Fruit fly (Drosophila melanogaster): ENCODE results near the gene kmr.

Gene kmr

DNA sequence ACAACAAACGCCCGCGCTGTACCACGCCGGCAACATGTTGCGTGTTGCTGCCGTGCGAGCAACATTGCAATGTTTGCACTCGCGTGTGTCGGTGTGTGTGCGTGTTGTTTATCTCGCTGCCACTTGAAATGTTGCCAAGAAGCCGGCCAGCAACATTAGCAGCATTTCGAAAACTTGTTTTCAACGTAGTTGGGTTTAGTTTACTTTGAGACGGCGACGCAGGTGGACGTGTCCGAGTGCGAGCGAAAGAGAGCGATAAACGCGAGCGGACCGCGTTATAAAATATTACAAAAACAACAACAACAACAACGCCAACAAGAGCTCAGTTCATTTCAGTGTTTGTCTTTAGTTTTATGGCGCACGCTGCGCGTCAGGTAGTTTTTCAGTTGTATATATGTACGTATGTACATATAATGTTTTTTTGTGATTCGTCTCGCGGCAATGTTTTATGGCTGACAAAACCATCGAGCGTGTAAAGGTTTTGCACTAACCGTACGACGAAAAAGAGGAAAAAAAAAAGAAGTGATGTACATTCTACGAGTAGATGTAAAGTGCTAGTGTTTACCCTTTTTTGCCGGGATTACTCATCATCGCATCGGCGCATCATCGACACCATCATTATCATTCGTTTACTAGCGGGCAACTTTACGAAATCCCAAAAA, at the start of gene kmr:
kmr (plus strand) TSS at position 196 of the 662 bp plus-strand sequence.
- TF ChIP-seq pad (GFP tag; optimal IDR thresholded peaks at IDR 0.05) (peak; percentile 22), tj (GFP tag; optimal IDR thresholded peaks at IDR 0.05) (peak; percentile 72), bab1 (GFP tag; optimal IDR thresholded peaks at IDR 0.05) (peak; percentile 50), kay (GFP tag; ENCODE audit: borderline replicate concordance) (peak; percentile 58), toe (GFP tag; optimal IDR thresholded peaks at IDR 0.05) (peak; percentile 47), CG5204 (GFP tag; optimal IDR thresholded peaks at IDR 0.05) (no peak), CG11617 (GFP tag; optimal IDR thresholded peaks at IDR 0.05) (peak; percentile 37), Mnt (GFP tag; optimal IDR thresholded peaks at IDR 0.05) (peak; percentile 82), CG7101 (tag; optimal IDR thresholded peaks at IDR 0.05) (peak; percentile 62), CG14711 (tag; optimal IDR thresholded peaks at IDR 0.05) (peak; percentile 41), CG1620 (GFP tag; optimal IDR thresholded peaks at IDR 0.05) (no peak), ovo (GFP tag; optimal IDR thresholded peaks at IDR 0.05) (no peak), cnc (optimal IDR thresholded peaks at IDR 0.05) (no peak), cic (GFP tag; optimal IDR thresholded peaks at IDR 0.05) (peak; percentile 62), CG33017 (tag; optimal IDR thresholded peaks at IDR 0.05) (peak; percentile 59), CG12768 (GFP tag; optimal IDR thresholded peaks at IDR 0.05) (peak; percentile 82), Crg-1 (GFP tag; optimal IDR thresholded peaks at IDR 0.05) (no peak), CG7045 (GFP tag; optimal IDR thresholded peaks at IDR 0.05) (peak; percentile 60), Clk (GFP tag; optimal IDR thresholded peaks at IDR 0.05) (no peak), Hr96 (GFP tag; optimal IDR thresholded peaks at IDR 0.05) (peak; percentile 60)

DNA sequence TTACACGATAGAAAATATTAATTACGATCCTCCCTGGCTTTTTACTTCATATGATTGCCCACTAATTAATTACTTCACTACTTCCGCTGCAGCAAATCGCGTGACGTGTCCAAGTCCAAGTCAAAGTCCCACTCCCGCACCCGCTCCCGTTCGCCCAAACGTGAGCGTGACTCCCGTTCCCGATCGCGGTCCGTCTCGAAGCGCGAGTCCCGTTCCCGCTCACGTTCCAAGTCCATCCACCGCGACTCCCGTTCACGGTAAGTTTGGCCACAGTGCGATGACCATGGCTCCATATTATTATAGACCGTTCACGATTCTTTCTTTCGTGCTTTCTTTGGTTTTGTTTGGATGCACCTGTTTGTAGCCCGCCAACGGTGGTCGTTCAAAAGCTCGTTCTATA, 49.0 kb upstream of the kmr start:
- no peak for TF ChIP-seq cnc (optimal IDR thresholded peaks at IDR 0.05)
- no peak for TF ChIP-seq CG7045 (GFP tag; optimal IDR thresholded peaks at IDR 0.05)
- peak; percentile 81 for TF ChIP-seq CG12768 (GFP tag; optimal IDR thresholded peaks at IDR 0.05)
- no peak for TF ChIP-seq CG33017 (tag; optimal IDR thresholded peaks at IDR 0.05)
- TF ChIP-seq kay (GFP tag; ENCODE audit: borderline replicate concordance) = peak; percentile 30

DNA sequence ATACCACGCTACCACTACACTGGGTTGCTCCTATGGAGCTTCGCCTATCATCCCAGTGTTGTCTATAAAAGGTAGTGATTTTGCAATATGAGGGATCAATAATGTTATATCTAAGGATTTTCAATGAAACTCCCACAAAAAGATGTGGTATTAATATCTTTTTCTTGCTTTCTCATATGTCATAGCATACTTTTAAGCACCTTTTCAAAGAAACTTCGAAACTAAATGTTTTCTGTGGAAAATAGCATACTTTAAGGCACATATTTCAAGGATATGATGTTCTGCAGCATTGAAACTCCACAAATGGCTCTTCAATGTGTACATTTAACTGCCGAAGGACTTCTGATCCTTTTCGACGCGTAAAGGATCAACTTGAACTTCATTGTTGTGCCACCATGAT, 42.1 kb upstream of the kmr start:
- no peak for TF ChIP-seq Clk (GFP tag; optimal IDR thresholded peaks at IDR 0.05)
- TF ChIP-seq cnc (optimal IDR thresholded peaks at IDR 0.05) = no peak
- no peak for TF ChIP-seq CG1620 (GFP tag; optimal IDR thresholded peaks at IDR 0.05)

DNA sequence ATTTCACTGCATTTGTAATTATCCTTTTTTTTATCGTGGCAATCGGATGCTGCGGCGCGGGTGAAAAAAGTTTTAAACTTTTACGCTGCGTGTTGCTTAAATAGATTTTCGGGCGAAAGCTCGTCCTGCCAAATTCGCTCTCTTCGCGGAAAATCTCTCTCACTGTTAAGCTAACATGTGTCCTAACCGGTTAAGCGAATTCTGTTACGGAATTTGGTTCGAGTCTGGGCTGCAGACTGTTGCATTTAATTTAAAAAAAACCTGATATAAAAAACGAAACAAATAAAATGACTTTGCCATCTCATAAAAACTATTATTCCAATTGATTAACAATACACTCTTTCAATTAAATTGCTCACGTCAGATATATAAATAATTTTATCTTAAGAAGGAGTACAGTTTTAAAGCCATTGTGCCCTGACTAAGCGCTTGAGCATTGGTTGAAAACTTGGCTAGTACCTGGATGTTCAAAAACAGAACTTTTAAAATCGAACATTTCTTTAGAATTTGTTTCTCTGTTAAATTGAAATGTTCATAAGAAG, 40.4 kb upstream of the kmr start, which contains the start of gene Task6:
Task6 (minus strand) TSS at position 51 of the 542 bp plus-strand sequence.
- no peak for TF ChIP-seq kay (GFP tag; ENCODE audit: borderline replicate concordance)
- no peak for TF ChIP-seq Crg-1 (GFP tag; optimal IDR thresholded peaks at IDR 0.05)
- no peak for TF ChIP-seq CG5204 (GFP tag; optimal IDR thresholded peaks at IDR 0.05)
- no peak for TF ChIP-seq CG7101 (tag; optimal IDR thresholded peaks at IDR 0.05)
- no peak for TF ChIP-seq cnc (optimal IDR thresholded peaks at IDR 0.05)
- no peak for TF ChIP-seq toe (GFP tag; optimal IDR thresholded peaks at IDR 0.05)
- no peak for TF ChIP-seq CG11617 (GFP tag; optimal IDR thresholded peaks at IDR 0.05)
- TF ChIP-seq cic (GFP tag; optimal IDR thresholded peaks at IDR 0.05) = no peak
- TF ChIP-seq bab1 (GFP tag; optimal IDR thresholded peaks at IDR 0.05) = no peak
- TF ChIP-seq CG33017 (tag; optimal IDR thresholded peaks at IDR 0.05) = no peak
- no peak for TF ChIP-seq Mnt (GFP tag; optimal IDR thresholded peaks at IDR 0.05)
- no peak for TF ChIP-seq CG14711 (tag; optimal IDR thresholded peaks at IDR 0.05)
- no peak for TF ChIP-seq CG7045 (GFP tag; optimal IDR thresholded peaks at IDR 0.05)
- no peak for TF ChIP-seq Hr96 (GFP tag; optimal IDR thresholded peaks at IDR 0.05)

DNA sequence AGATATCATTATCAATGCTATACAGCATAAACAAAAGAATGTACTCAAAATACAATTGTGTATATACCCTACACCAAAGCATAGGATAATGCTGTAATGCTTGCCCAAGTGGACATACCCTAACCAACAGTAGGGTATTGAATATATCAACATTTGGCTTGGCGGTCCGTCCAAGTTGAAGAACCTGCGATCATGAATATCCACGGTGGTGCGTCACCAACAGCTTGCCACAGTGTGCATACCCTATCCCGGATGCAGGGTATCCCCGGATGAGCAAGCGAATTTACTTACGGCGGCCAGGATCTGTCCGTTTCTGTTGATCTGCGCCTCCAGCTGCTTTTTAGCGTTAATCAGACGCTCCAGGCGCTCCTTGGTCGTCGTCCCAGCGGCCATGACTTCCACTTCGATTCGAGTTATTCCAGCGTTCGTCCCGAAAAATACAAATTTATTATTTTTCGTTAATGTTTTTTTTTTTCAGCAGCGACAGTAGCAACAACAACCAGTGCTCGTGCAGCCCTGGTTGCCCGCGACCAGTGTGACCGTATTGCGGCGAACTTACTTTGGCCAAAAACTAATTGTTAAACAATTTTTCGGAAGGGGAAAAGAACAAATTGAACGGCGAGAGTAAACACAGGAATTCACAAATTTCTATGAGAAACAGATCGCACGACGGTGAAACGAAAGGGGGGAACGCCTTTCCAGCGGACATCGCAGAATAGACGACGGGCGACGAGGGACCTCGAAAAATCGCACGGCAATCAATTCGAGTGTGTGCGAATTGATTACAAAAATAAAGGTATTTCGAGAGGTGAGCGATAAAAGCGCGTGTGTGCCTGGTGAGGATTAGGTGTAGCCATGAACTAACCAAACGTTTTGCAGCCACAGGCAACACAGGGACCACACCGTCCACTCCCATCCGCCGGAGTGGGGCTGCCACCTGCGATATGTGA, 38.6 kb upstream of the kmr start, which contains the start of the genes Lkb1 and CG9588:
Lkb1 (plus strand) TSS at position 413 of the 950 bp plus-strand sequence.
CG9588 (minus strand) TSS at position 545 of the 950 bp plus-strand sequence.
- peak; percentile 21 for TF ChIP-seq CG7045 (GFP tag; optimal IDR thresholded peaks at IDR 0.05)
- peak; percentile 37 for TF ChIP-seq Mnt (GFP tag; optimal IDR thresholded peaks at IDR 0.05)
- no peak for TF ChIP-seq Crg-1 (GFP tag; optimal IDR thresholded peaks at IDR 0.05)
- peak; percentile 33 for TF ChIP-seq CG11617 (GFP tag; optimal IDR thresholded peaks at IDR 0.05)
- TF ChIP-seq bab1 (GFP tag; optimal IDR thresholded peaks at IDR 0.05) = peak; percentile 21
- peak; percentile 13 for TF ChIP-seq CG7101 (tag; optimal IDR thresholded peaks at IDR 0.05)
- TF ChIP-seq ovo (GFP tag; optimal IDR thresholded peaks at IDR 0.05) = no peak
- TF ChIP-seq pad (GFP tag; optimal IDR thresholded peaks at IDR 0.05) = peak; percentile 95
- peak; percentile 12 for TF ChIP-seq tj (GFP tag; optimal IDR thresholded peaks at IDR 0.05)
- TF ChIP-seq CG1620 (GFP tag; optimal IDR thresholded peaks at IDR 0.05) = no peak
- TF ChIP-seq CG33017 (tag; optimal IDR thresholded peaks at IDR 0.05) = no peak
- peak; percentile 15 for TF ChIP-seq CG14711 (tag; optimal IDR thresholded peaks at IDR 0.05)
- TF ChIP-seq cic (GFP tag; optimal IDR thresholded peaks at IDR 0.05) = no peak
- no peak for TF ChIP-seq Clk (GFP tag; optimal IDR thresholded peaks at IDR 0.05)
- peak; percentile 30 for TF ChIP-seq CG12768 (GFP tag; optimal IDR thresholded peaks at IDR 0.05)
- TF ChIP-seq Hr96 (GFP tag; optimal IDR thresholded peaks at IDR 0.05) = peak; percentile 19
- TF ChIP-seq cnc (optimal IDR thresholded peaks at IDR 0.05) = peak in 1 of 2 experiments; percentile 31
- TF ChIP-seq kay (GFP tag; ENCODE audit: borderline replicate concordance) = no peak

Data from whole organism, adult.